Fruit fly (Drosophila melanogaster) Kc167 (cell line): Measurements from ENCODE around the gene Cyp4e3.

Experiments used
- Myc ChIP-seq: fragments of >200 bp; optimal IDR thresholded peaks from 2 replicates; lab custom pipeline; 2017; ENCODE audit warnings: missing external identifiers
- Sin3A ChIP-seq: fragments of >200 bp; optimal IDR thresholded peaks from 2 replicates; lab custom pipeline; 2018; ENCODE audit warnings: missing external identifiers
- h ChIP-seq: fragments of >200 bp; optimal IDR thresholded peaks from 3 replicates; lab custom pipeline; 2018; ENCODE audit warnings: missing external identifiers
- insv ChIP-seq: fragments of >200 bp; optimal IDR thresholded peaks from 3 replicates; lab custom pipeline; 2018; ENCODE audit warnings: missing external identifiers
- psq ChIP-seq: fragments of >200 bp; optimal IDR thresholded peaks from 2 replicates; lab custom pipeline; 2017; ENCODE audit warnings: missing external identifiers
- ttk ChIP-seq: sonication (Bioruptor generic); optimal IDR thresholded peaks from 2 replicates; lab custom pipeline; 2017; ENCODE audit warnings: missing external identifiers

The Cyp4e3 gene

DNA sequence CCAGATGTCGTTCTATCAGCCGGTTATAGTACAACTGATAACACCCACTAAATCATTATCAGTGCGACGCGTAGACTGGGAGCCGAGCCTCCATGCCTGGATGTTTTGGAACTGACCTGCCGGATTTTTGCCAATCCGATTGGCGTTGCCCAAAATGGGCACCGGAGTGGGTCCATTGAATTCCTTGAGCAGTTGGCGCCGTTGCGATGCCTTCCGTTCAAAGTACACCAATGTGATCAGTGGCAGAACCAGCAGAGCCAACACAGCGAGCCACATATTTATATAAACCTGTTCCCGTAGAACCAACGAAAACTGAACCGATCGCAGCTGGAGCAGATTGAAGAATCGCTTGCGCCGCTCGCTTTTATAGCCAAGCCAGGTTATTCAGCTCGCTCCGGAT lies at the start of gene Cyp4e3:
Gene Cyp4e3, minus strand, starts transcription at position 327 of the 400 bp plus-strand sequence.
- TF ChIP-seq insv (lab: Kevin White, UChicago) (no peak), Sin3A (no peak), psq (lab: Kevin White, UChicago) (no peak), h (lab: Kevin White, UChicago) (no peak), ttk (lab: Kevin White, UChicago) (no peak), Myc (lab: Kevin White, UChicago) (no peak)

DNA sequence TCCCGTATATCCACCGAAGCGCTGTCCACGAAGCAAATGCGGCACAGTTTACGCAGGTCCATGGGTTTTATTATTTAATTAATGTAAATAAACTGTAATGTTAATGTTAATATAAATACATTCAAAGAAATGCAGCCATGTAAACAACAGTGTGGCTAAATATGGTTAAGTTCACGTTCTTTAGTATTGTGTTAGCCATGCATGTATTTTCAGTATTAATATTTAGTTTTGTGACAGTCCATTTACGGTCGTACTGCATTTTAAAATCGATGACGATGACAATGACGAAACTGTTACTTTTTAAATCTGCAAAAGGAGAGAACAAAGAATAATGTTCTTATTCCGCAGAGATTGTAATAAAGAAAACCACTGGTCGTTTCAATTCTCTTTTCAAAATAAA lies 43.1 kb upstream of the Cyp4e3 start, which contains the start of gene CG13123:
Gene CG13123, minus strand, starts transcription at position 163 of the 400 bp plus-strand sequence.
- TF ChIP-seq ttk (lab: Kevin White, UChicago) (no peak), h (lab: Kevin White, UChicago) (no peak), psq (lab: Kevin White, UChicago) (no peak), Myc (lab: Kevin White, UChicago) (no peak), insv (lab: Kevin White, UChicago) (no peak), Sin3A (no peak)

DNA sequence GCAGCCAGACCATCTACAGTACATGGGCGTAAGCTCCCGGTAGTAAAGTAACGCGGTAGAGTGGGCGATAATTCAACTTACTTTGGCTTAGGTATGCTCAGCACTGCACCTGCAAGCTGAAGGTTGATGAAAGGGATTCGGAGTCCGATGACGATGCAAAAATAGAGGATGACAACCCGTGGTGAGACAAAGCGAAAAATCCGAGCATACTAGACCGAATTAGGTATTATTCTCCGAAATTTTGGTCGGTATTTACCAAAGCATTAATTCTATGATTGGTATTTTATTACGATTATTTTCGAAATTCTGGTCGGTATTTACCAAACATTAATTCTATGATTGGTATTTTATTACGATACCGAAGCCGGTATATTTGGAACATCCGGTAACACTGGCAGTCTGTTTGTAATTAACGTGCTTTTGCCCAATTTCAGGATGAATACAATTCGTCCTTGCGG lies 40.7 kb upstream of the Cyp4e3 start, which contains the start of gene CG4036:
Gene CG4036, plus strand, starts transcription at position 348 of the 458 bp plus-strand sequence.
- TF ChIP-seq ttk (lab: Kevin White, UChicago) (no peak), h (lab: Kevin White, UChicago) (no peak), insv (lab: Kevin White, UChicago) (no peak), Myc (lab: Kevin White, UChicago) (no peak), psq (lab: Kevin White, UChicago) (no peak), Sin3A (no peak)

DNA sequence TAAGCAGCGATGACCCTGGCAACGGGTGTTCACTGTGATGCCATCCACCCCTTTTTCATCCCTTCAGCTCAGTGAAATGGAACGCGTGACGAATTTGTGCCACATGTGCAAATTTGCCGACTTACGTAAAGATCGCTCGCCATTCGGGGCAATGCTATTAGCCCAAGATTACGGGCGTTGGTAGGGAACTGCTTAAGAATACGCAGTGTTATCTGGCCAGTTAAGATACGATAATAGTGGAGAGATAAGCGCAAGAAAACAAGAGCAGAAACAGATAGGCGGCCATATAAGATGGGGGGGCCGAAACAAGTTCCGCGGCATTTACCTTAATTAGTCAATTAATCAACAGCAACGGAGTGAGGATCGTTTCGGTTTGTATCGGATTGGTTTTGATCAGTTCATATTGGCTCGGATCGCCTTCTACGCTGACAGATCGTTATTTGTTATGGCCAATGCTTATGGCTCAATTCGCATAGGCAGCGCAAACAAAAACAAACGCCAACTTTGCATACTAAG lies 36.1 kb upstream of the Cyp4e3 start:
- TF ChIP-seq psq (lab: Kevin White, UChicago) (no peak), insv (lab: Kevin White, UChicago) (no peak), h (lab: Kevin White, UChicago) (no peak), ttk (lab: Kevin White, UChicago) (no peak), Myc (lab: Kevin White, UChicago) (no peak)

DNA sequence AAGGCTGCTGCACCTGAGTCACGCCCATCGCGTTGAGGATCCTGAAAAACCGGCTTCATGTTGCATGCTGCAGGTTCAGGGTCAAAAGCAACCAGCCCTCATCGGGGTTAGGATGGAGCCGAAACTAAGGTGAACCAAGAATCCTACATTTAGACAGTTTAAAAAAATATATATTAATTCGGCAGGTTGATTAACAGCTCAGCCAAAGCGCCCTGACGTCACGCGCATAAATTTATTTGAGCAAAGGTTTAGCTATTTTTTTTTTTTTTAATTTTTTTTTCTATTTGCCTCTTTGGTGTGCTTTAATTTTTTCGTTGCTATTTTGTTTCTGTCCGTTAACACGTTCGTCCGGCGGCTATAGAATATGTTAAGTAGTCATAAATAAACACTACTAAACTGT lies 34.6 kb upstream of the Cyp4e3 start:
- TF ChIP-seq insv (lab: Kevin White, UChicago) (no peak), ttk (lab: Kevin White, UChicago) (no peak), h (lab: Kevin White, UChicago) (no peak), Myc (lab: Kevin White, UChicago) (no peak)

DNA sequence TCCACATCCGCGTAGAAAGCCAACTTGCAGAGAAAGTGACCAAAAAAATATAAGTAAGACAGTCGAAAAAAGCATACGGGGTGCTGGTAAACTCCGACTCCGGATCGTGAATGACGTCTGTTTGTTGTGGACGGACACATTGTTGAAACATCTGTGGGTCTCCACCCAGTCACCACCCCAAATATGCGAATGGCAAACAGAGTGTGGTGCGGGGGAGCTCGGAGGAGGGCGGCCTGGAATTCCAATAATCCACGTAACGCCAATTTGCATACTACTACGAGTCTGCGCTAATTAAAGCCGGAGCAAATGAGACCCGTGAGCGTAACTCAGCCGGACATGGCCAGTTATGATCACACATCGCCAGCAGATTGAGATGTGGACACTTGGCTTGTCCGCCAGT lies 33.3 kb upstream of the Cyp4e3 start:
- TF ChIP-seq ttk (lab: Kevin White, UChicago) (no peak), psq (lab: Kevin White, UChicago) (no peak), Sin3A (no peak)

DNA sequence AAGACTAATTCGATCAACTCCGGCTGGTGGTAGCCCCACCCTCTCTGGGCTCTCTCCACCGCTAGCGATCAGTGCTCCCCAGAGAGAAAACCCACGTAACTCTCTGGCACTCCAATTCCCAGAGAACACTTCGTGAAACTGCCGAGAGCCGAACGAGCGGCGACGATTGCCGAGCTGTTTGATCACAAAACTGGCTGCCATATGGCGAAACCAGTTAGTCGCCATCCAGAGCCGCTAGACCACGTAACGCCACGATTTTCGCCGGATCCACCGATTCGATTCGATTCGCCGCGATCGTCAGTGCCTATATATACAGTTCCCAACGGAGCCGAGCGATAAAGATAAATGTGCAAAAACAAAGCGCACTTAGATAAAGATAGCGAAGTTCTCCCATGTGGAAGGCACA lies 32.3 kb upstream of the Cyp4e3 start, which contains the start of gene IP3K1:
Gene IP3K1, plus strand, starts transcription at position 209 of the 406 bp plus-strand sequence.
- no peak for TF ChIP-seq ttk (lab: Kevin White, UChicago)
- TF ChIP-seq h (lab: Kevin White, UChicago): no peak
- no peak for TF ChIP-seq psq (lab: Kevin White, UChicago)
- TF ChIP-seq Sin3A: no peak
- no peak for TF ChIP-seq Myc (lab: Kevin White, UChicago)
- no peak for TF ChIP-seq insv (lab: Kevin White, UChicago)

DNA sequence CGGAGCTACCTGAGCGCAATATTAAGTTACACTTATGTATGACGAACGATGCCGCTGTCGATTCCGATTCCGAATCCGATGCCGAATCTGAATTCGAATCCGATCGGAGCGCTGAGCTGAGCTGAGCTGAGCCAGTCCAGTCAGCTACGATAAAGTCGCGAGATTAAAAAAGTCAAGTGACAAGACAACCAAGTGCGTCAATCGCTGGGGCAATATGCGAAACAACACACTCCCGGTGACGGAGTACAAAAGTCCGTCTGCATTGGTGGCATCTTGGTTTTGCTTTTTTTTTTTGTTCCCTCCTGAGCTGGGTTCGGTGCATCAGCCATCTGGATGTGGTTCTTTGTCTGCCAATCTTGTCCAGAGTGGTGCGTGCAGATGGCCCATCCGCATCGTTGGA lies 29.9 kb upstream of the Cyp4e3 start:
- TF ChIP-seq insv (lab: Kevin White, UChicago) (no peak), Sin3A (no peak), psq (lab: Kevin White, UChicago) (no peak), ttk (lab: Kevin White, UChicago) (no peak), Myc (lab: Kevin White, UChicago) (no peak), h (lab: Kevin White, UChicago) (no peak)

DNA sequence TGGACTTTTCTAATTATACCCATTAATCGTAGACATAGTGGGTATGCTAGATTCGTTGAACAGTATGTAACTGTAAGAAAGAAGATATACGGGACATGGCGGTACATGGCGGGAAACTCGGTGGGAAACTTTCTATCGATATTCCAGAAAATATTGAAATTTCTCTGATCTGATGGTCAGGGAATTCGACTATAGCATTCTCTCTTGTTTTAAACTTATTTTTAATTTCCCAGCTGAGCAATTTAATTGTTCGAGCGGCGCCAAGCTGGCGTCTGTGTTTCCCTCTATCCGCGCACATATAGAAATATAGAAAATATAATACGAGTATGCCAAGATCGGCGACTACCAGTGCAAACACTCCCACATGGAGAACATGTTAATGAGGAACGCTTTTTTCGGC lies 29.3 kb upstream of the Cyp4e3 start:
- TF ChIP-seq psq (lab: Kevin White, UChicago) (no peak), Myc (lab: Kevin White, UChicago) (no peak), Sin3A (no peak), ttk (lab: Kevin White, UChicago) (no peak), h (lab: Kevin White, UChicago) (no peak), insv (lab: Kevin White, UChicago) (no peak)

DNA sequence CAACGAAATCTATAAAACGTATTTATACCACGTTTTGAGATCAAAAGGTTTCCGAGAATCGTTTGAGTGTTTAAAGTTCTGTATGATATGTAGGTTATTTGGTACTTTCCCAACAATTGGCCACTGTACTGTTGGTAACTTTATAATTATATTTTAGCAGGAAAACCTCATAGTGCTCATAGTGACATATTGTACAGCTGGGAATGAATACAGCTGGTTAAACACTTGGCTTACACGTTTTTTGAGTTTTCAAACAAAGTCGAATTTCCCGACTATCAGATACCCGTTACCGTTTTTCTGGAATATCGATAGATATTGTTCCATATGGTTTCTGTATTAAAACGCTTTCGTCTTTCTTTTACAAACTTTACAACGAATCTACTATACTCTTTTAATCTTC lies 28.5 kb upstream of the Cyp4e3 start:
- TF ChIP-seq Myc (lab: Kevin White, UChicago): no peak
- no peak for TF ChIP-seq h (lab: Kevin White, UChicago)
- no peak for TF ChIP-seq ttk (lab: Kevin White, UChicago)
- TF ChIP-seq psq (lab: Kevin White, UChicago): no peak
- TF ChIP-seq Sin3A: no peak
- TF ChIP-seq insv (lab: Kevin White, UChicago): no peak

DNA sequence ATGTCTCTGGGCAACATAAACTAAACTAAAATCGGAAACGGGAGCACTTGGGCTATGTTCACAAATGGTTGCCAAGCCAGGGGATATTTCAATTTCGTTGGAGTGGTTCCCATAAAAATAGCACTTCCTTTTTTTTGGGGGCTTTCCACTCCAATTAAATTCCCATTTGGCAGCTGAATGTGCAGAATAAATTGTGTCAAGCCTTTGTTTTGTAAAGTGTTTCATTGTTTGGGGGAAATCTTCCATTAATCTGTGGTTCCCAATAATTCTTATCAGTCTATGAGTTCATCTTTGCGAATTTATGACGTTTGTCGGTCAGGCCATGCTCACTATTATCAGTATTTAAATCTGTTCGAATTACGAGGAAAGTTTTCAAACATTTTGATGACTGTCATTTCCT lies 28.1 kb upstream of the Cyp4e3 start:
- TF ChIP-seq Myc (lab: Kevin White, UChicago) (no peak), ttk (lab: Kevin White, UChicago) (no peak), Sin3A (no peak), psq (lab: Kevin White, UChicago) (no peak)

DNA sequence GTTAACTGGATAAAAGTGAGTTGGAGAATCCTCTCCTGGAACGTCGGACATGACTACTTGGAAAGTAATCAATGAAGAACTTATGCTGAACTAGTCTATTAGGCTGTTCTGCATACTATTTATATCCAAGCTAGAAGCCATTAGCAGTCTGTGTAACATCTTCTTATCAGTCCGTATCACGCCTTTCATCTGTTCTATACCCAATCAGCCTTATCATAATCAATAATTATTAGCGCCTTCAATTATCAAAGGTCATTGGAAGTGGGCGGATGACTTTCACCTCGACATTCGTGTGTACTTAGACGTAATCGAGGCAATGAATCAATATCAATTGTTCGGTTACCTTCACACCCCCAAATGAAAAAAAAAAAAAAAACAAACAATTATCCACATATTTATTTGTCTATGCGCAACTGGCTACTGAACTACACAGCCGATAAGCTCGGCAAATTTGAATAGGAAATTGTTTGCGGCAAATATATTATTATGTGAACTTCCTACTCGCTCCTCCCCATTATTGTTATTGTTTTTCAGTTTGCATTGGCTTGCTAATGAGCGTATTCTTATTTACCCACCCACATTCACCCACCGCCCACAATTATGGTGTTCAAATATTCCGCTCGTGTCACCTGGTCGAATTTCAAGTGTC lies 25.2 kb upstream of the Cyp4e3 start, which contains the start of the genes ppk11 and ppk16:
Gene ppk11, minus strand, starts transcription at position 51 of the 649 bp plus-strand sequence.
Gene ppk16, minus strand, starts transcription at position 51 of the 649 bp plus-strand sequence.
- no peak for TF ChIP-seq Sin3A
- TF ChIP-seq psq (lab: Kevin White, UChicago): no peak
- TF ChIP-seq Myc (lab: Kevin White, UChicago): no peak
- TF ChIP-seq insv (lab: Kevin White, UChicago): no peak
- TF ChIP-seq ttk (lab: Kevin White, UChicago): no peak
- no peak for TF ChIP-seq h (lab: Kevin White, UChicago)
